Worm (Caenorhabditis elegans): ENCODE results near the gene srx-117.

srx-117 gene

ce11 chrV:5620040-5620439, 24.2 kb upstream of the srx-117 start, which contains the start of gene memb-2:
TSS of gene memb-2 (minus strand) at chrV:5620140.
- TF ChIP-seq F13H6.1 (tag; optimal IDR thresholded peaks at IDR 0.05) = no peak
- no peak for TF ChIP-seq unc-42 (tag; optimal IDR thresholded peaks at IDR 0.05)
- no peak for TF ChIP-seq T23F11.4 (GFP tag; optimal IDR thresholded peaks at IDR 0.05)
- no peak for TF ChIP-seq lim-6 (tag; optimal IDR thresholded peaks at IDR 0.05)
- TF ChIP-seq ceh-48 (tag; optimal IDR thresholded peaks at IDR 0.05) = no peak
- no peak for TF ChIP-seq fkh-6 (tag; optimal IDR thresholded peaks at IDR 0.05)
- TF ChIP-seq sox-2 (GFP tag; IDR thresholded peaks at IDR 0.05) = no peak
- no peak for TF ChIP-seq sox-4 (tag; optimal IDR thresholded peaks at IDR 0.05)

DNA sequence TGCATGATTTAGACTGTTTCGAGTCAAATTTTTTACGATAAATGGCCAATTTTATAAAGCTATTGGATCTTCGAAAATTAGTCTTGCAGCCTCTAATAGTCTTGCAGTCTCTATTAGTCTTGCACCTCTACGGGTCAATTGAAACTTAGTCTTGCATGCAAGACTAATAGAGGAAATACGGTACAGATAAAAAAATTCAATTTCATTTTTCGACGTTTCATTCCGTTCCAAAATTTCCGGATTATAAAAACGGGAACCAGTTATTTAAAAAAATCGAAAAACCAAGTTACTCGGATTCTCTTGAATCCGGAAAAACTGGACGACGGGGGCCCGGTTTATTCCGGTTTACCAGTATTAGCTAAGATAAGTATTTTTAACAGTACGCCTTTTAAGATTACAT, 22.9 kb upstream of the srx-117 start, which contains the start of gene M03E7.1:
TSS of gene M03E7.1 (plus strand) at position 301 of the 400 bp plus-strand sequence.
- TF ChIP-seq ceh-30 (tag; optimal IDR thresholded peaks at IDR 0.05) (no peak), pha-2 (tag; optimal IDR thresholded peaks at IDR 0.05) (no peak), ceh-34 (tag; optimal IDR thresholded peaks at IDR 0.05) (no peak), unc-42 (tag; optimal IDR thresholded peaks at IDR 0.05) (no peak), hlh-30 (tag; optimal IDR thresholded peaks at IDR 0.05; ENCODE audit: insufficient read depth) (no peak), eyg-1 (tag; optimal IDR thresholded peaks at IDR 0.05) (no peak), C08G9.2 (tag; optimal IDR thresholded peaks at IDR 0.05) (no peak)

DNA sequence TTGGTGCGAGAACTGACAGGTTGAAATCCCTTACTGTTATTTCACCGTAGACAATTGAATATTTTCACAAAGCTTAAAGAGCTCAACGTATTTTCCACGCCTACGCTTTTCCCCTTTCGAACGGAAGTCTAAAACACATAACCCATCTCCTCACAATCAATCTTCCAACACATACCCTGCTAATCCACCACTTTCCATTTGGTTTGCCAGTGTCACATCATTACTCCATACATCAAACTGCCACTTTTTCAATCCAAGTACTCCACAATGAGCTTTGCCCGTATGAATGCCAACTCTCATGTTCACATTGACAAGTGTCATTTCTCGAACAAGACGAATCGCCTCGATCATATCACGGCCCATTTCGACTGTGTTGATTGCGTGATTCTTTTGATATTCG, 16.3 kb upstream of the srx-117 start:
- no peak for TF ChIP-seq ceh-2 (tag; optimal IDR thresholded peaks at IDR 0.05)
- no peak for TF ChIP-seq fax-1 (tag; optimal IDR thresholded peaks at IDR 0.05)
- TF ChIP-seq fkh-6 (tag; optimal IDR thresholded peaks at IDR 0.05) = no peak
- TF ChIP-seq ceh-34 (tag; optimal IDR thresholded peaks at IDR 0.05) = no peak
- TF ChIP-seq npax-4 (tag; optimal IDR thresholded peaks at IDR 0.05) = no peak
- TF ChIP-seq dve-1 (tag; optimal IDR thresholded peaks at IDR 0.05) = no peak
- no peak for TF ChIP-seq sdc-2 (tag; optimal IDR thresholded peaks at IDR 0.05)
- TF ChIP-seq che-1 (tag; optimal IDR thresholded peaks at IDR 0.05) = no peak
- no peak for TF ChIP-seq unc-42 (tag; optimal IDR thresholded peaks at IDR 0.05)
- TF ChIP-seq elt-2 (tag; optimal IDR thresholded peaks at IDR 0.05) = no peak
- no peak for TF ChIP-seq ceh-45 (GFP tag; IDR thresholded peaks at IDR 0.05)
- no peak for TF ChIP-seq pha-4 (tag; optimal IDR thresholded peaks at IDR 0.05)
- no peak for TF ChIP-seq hlh-6 (tag; optimal IDR thresholded peaks at IDR 0.05)
- TF ChIP-seq unc-55 (GFP tag; optimal IDR thresholded peaks at IDR 0.05) = no peak
- TF ChIP-seq ztf-16 (tag; optimal IDR thresholded peaks at IDR 0.05) = no peak
- no peak for TF ChIP-seq lin-11 (tag; optimal IDR thresholded peaks at IDR 0.05)
- TF ChIP-seq dmd-4 (tag; optimal IDR thresholded peaks at IDR 0.05; ENCODE audit: borderline replicate concordance) = no peak

DNA sequence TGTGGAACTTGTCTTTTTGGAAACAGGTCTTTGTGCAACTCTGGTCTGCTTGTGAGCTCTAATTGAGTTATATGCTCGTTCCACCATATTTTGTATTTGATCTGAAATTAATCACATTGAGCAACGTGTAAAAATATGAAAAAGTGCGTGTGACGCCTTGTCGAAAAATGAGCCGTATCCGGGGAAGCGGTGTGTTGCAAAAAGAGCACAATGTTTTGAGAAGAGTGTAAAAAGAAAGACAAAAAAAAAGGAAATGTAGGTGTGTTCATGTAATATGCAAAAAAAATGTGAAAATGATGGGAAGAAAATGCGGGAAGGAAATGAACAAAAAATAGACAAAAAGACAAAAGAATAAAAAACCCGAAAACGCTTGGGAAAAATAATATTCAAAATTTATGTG, 13.5 kb upstream of the srx-117 start, which contains the start of gene acy-4:
TSS of gene acy-4 (minus strand) at position 101 of the 400 bp plus-strand sequence.
- TF ChIP-seq sox-4 (tag; optimal IDR thresholded peaks at IDR 0.05) (no peak), tbx-7 (tag; optimal IDR thresholded peaks at IDR 0.05) (no peak)

- TF ChIP-seq elt-2 (tag; optimal IDR thresholded peaks at IDR 0.05) = peak; percentile 39
- TF ChIP-seq K09A11.1 (tag; optimal IDR thresholded peaks at IDR 0.05; ENCODE audit: insufficient read depth) = no peak
Measured at ce11 chrV:5634445-5634844, 9.8 kb upstream of the srx-117 start.

DNA sequence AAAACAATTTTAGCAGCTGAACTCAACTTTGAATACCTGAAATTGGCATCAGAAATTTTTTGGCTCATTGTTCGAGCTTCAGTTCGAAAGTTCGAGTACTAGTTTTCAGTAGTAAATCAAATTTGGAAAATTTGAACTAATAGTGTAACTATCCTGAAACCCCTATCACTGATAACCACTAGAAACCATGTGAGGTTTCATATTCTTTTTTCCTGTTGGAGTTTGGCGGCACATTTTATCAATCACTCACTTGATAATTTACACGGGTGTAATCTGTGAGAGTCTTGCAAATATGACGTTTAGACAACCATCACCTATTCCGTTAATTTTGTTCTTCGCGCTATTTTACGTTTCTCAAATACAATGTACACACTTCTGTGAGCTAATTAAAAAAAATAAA, 3.1 kb downstream of the srx-117 start, which contains the start of gene C14C11.4:
TSS of gene C14C11.4 (plus strand) at position 252 of the 400 bp plus-strand sequence.
- no peak for TF ChIP-seq K09A11.1 (tag; optimal IDR thresholded peaks at IDR 0.05; ENCODE audit: insufficient read depth)
- TF ChIP-seq K02D7.2 (tag; optimal IDR thresholded peaks at IDR 0.05) = no peak
- no peak for TF ChIP-seq tbx-2 (tag; optimal IDR thresholded peaks at IDR 0.05)
- no peak for TF ChIP-seq hlh-6 (tag; optimal IDR thresholded peaks at IDR 0.05)
- TF ChIP-seq ceh-31 (tag; optimal IDR thresholded peaks at IDR 0.05) = no peak
- TF ChIP-seq pax-1 (tag; optimal IDR thresholded peaks at IDR 0.05) = no peak
- no peak for TF ChIP-seq sox-2 (GFP tag; IDR thresholded peaks at IDR 0.05)
- no peak for TF ChIP-seq unc-55 (GFP tag; optimal IDR thresholded peaks at IDR 0.05)
